Worm (Caenorhabditis elegans): ENCODE measurements around the gene R13D11.1.

Gene R13D11.1

ce11 chrV:779999-780398 lies 37.3 kb upstream of the R13D11.1 start, which contains the start of gene srbc-60:
srbc-60 (plus strand) TSS chrV:780299.
- no peak for TF ChIP-seq R02D3.7 (tag; optimal IDR thresholded peaks at IDR 0.05)
- no peak for TF ChIP-seq unc-55 (GFP tag; optimal IDR thresholded peaks at IDR 0.05)
- TF ChIP-seq gmeb-1 (tag; optimal IDR thresholded peaks at IDR 0.05) = no peak

ce11 chrV:782432-782831 lies 34.9 kb upstream of the R13D11.1 start, which contains the start of gene srab-16:
srab-16 (plus strand) TSS chrV:782732.
- no peak for TF ChIP-seq ceh-82 (tag; optimal IDR thresholded peaks at IDR 0.05)
- no peak for TF ChIP-seq ceh-16 (tag; optimal IDR thresholded peaks at IDR 0.05)
- TF ChIP-seq fos-1 (tag; optimal IDR thresholded peaks at IDR 0.05) = no peak
- no peak for TF ChIP-seq mbf-1 (tag; optimal IDR thresholded peaks at IDR 0.05)
- no peak for TF ChIP-seq zag-1 (tag; optimal IDR thresholded peaks at IDR 0.05)
- no peak for TF ChIP-seq nhr-10 (tag; optimal IDR thresholded peaks at IDR 0.05)
- TF ChIP-seq ztf-4 (tag; optimal IDR thresholded peaks at IDR 0.05) = no peak
- no peak for TF ChIP-seq aly-2 (tag; optimal IDR thresholded peaks at IDR 0.05)

DNA sequence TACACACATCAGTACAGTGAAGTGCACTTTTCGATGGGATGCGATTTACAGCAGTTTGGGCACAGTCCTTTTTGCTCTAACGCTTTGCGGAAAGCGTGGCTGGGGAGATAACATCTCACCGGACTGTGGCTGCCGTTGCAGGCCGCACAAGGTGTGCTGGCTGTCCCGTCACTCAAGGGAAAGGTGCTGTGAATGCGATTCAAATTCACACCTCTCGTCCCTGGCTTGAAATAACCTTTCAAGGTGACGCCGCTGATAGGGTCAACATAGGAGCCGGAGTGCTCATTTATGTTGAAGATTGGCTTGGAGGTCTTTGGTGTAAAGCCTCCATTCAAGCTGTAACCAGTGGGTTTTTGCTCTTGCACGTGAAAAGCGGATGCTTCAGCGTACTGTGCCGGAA lies 23.2 kb upstream of the R13D11.1 start:
- TF ChIP-seq egl-27 (tag; optimal IDR thresholded peaks at IDR 0.05) (no peak), lin-39 (tag; optimal IDR thresholded peaks at IDR 0.05) (no peak), mbf-1 (tag; optimal IDR thresholded peaks at IDR 0.05) (no peak), mab-5 (tag; optimal IDR thresholded peaks at IDR 0.05) (no peak)

- TF ChIP-seq elt-3 (tag; optimal IDR thresholded peaks at IDR 0.05) (no peak), zag-1 (tag; optimal IDR thresholded peaks at IDR 0.05) (no peak), ZK546.5 (tag; optimal IDR thresholded peaks at IDR 0.05) (no peak), nhr-25 (tag; optimal IDR thresholded peaks at IDR 0.05) (no peak), nhr-6 (tag; optimal IDR thresholded peaks at IDR 0.05) (no peak), lin-39 (tag; optimal IDR thresholded peaks at IDR 0.05) (no peak), nhr-77 (tag; optimal IDR thresholded peaks at IDR 0.05) (no peak), nhr-11 (tag; optimal IDR thresholded peaks at IDR 0.05) (no peak), nhr-21 (tag; optimal IDR thresholded peaks at IDR 0.05) (no peak), mbf-1 (tag; optimal IDR thresholded peaks at IDR 0.05) (no peak), nhr-23 (tag; optimal IDR thresholded peaks at IDR 0.05) (no peak), sma-9 (GFP tag; optimal IDR thresholded peaks at IDR 0.05) (no peak), sma-9 (tag; optimal IDR thresholded peaks at IDR 0.05) (no peak), ztf-4 (tag; optimal IDR thresholded peaks at IDR 0.05) (no peak), C34F6.9 (tag; optimal IDR thresholded peaks at IDR 0.05) (no peak), dmd-4 (tag; optimal IDR thresholded peaks at IDR 0.05) (no peak), fos-1 (tag; optimal IDR thresholded peaks at IDR 0.05) (no peak)
Measured at ce11 chrV:797241-797640, 20.0 kb upstream of the R13D11.1 start.

DNA sequence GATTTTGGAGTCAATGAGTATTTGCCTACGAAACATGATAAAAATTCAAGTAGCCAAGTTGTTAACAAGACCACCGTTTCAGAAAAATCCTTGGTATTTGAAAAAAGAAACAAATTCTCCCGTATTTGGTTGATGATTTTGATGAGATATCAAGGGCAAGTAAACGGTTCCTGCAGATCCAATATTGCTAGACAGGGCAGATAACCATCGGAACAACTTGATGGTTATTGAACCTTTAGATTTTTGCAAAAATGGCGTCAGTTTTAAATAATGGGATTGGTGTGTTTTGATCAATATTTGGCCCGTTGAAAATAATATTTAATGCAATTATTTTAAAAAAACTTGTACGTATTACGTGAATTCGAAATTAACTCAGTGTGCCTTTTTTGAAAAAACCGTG lies 17.0 kb upstream of the R13D11.1 start:
- TF ChIP-seq sma-9 (GFP tag; optimal IDR thresholded peaks at IDR 0.05) (peak; percentile 70), sma-9 (tag; optimal IDR thresholded peaks at IDR 0.05) (no peak), elt-1 (tag; optimal IDR thresholded peaks at IDR 0.05) (peak; percentile 3), fos-1 (tag; optimal IDR thresholded peaks at IDR 0.05) (no peak)

DNA sequence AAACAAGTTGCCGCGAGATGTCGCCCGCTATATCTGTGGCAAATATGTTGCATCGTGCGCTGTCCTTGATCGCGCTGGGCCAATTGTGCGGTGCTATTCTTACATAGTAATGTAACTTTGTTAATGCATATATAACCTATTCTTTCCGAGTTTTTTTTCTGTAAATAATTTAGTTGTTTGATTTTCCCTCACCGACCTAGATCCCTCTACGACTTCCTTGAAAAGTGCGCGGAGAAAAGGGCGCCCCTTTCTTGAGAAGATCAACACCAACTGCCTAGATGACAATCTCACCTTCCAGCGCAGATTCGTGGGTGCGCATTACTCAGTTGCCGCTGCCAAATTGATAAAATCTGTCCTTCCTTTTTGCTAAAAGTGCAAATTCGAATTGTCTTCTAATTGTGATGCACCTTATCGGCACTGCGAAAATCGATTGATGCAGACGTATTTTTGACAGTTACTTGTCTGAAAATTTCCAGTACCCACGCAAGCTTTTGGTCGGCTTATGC lies 15.7 kb upstream of the R13D11.1 start:
- TF ChIP-seq elt-1 (tag; optimal IDR thresholded peaks at IDR 0.05) = peak; percentile 89
- peak; percentile 33 for TF ChIP-seq ceh-16 (tag; optimal IDR thresholded peaks at IDR 0.05)
- TF ChIP-seq sma-9 (GFP tag; optimal IDR thresholded peaks at IDR 0.05) = peak; percentile 77
- TF ChIP-seq sma-9 (tag; optimal IDR thresholded peaks at IDR 0.05) = no peak
- TF ChIP-seq ceh-82 (tag; optimal IDR thresholded peaks at IDR 0.05) = no peak
- TF ChIP-seq crh-2 (tag; optimal IDR thresholded peaks at IDR 0.05) = no peak

DNA sequence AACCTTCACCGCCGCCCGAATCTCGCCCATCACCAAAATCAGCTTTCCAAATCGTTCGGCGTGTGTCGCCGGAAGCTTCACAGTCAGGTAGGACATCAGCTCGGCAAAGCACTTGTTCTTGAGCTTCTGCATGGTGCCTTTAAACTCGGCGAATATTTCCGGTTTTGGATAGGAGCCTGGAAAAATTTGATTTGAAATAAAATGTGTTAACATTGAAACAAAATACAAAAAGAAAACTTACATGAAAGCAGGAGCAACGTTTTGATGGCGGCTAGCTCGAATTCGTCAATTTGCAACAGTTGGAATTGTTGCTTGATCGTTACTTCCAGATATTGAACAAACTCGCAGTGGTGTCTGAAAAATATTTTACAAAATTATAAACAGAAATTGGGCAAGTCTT lies 14.6 kb upstream of the R13D11.1 start:
- TF ChIP-seq mdl-1 (tag; optimal IDR thresholded peaks at IDR 0.05) (no peak), nhr-21 (tag; optimal IDR thresholded peaks at IDR 0.05) (no peak), elt-1 (tag; optimal IDR thresholded peaks at IDR 0.05) (no peak), ztf-11 (tag; optimal IDR thresholded peaks at IDR 0.05) (no peak), aly-2 (tag; optimal IDR thresholded peaks at IDR 0.05) (no peak), nhr-237 (tag; optimal IDR thresholded peaks at IDR 0.05) (no peak), peb-1 (tag; optimal IDR thresholded peaks at IDR 0.05) (no peak), sem-4 (tag; optimal IDR thresholded peaks at IDR 0.05) (no peak), R02D3.7 (tag; optimal IDR thresholded peaks at IDR 0.05) (no peak), unc-55 (GFP tag; optimal IDR thresholded peaks at IDR 0.05) (no peak), unc-62 (GFP tag; optimal IDR thresholded peaks at IDR 0.05) (no peak), egl-27 (tag; optimal IDR thresholded peaks at IDR 0.05) (no peak), blmp-1 (tag; optimal IDR thresholded peaks at IDR 0.05; ENCODE audit: insufficient read depth) (no peak)

All from whole organism, L2 larva.